Fruit fly (Drosophila melanogaster) whole organism, embryonic: ENCODE measurements around the gene Nazo.
A peak's percentile ranks its signal among the peaks of the same experiment; 100 is the strongest.

Source experiments
- CG13296 ChIP-seq: fragments of 200-800 bp; sonication (Bioruptor generic); optimal IDR thresholded peaks from 3 replicates; lab custom pipeline; 2018; ENCODE audit warnings: missing biosample characterization, mild to moderate bottlenecking, missing genetic modification characterization
- CG13775 ChIP-seq: fragments of 200-800 bp; sonication (Bioruptor generic); optimal IDR thresholded peaks from 3 replicates; lab custom pipeline; 2017; ENCODE audit warnings: missing biosample characterization, mild to moderate bottlenecking, missing genetic modification characterization
- CG14667 ChIP-seq: fragments of 200-800 bp; sonication (Bioruptor generic); IDR thresholded peaks from 2 replicates; pipeline ENCODE4 v1.3.6; 2022; ENCODE audit warnings: missing biosample characterization, missing genetic modification characterization
- CG15011 ChIP-seq: fragments of 200-800 bp; sonication (Bioruptor generic); optimal IDR thresholded peaks from 3 replicates; lab custom pipeline; 2018; ENCODE audit warnings: missing biosample characterization, mild to moderate bottlenecking, missing genetic modification characterization
- CG17829 ChIP-seq: fragments of 200-800 bp; optimal IDR thresholded peaks from 2 replicates; lab custom pipeline; 2019; ENCODE audit warnings: missing biosample characterization, mild to moderate bottlenecking, missing genetic modification characterization, moderate library complexity
- CG18476 ChIP-seq: fragments of 200-800 bp; sonication (Bioruptor generic); optimal IDR thresholded peaks from 2 replicates; lab custom pipeline; 2016; ENCODE audit warnings: missing biosample characterization, mild to moderate bottlenecking, missing genetic modification characterization
- CG34224 ChIP-seq: fragments of 200-800 bp; sonication (Bioruptor generic); IDR thresholded peaks from 3 replicates; pipeline ENCODE4 v1.3.6; 2022; ENCODE audit warnings: missing biosample characterization, missing genetic modification characterization; ENCODE audit not compliant: partially characterized antibody
- CG3995 ChIP-seq: fragments of 200-800 bp; sonication (Bioruptor generic); optimal IDR thresholded peaks from 3 replicates; lab custom pipeline; 2016; ENCODE audit warnings: missing biosample characterization, missing genetic modification characterization
- CG43689 ChIP-seq: fragments of 200-800 bp; sonication (Bioruptor generic); IDR thresholded peaks from 2 replicates; pipeline ENCODE4 v1.3.6; 2022; ENCODE audit warnings: missing biosample characterization, missing genetic modification characterization
- CG5245 ChIP-seq: fragments of 200-800 bp; sonication (Bioruptor generic); optimal IDR thresholded peaks from 3 replicates; lab custom pipeline; 2016; ENCODE audit warnings: missing biosample characterization, missing genetic modification characterization
- CG6654 ChIP-seq: fragments of 200-800 bp; sonication (Bioruptor generic); optimal IDR thresholded peaks from 2 replicates; lab custom pipeline; 2017; ENCODE audit warnings: missing biosample characterization, mild to moderate bottlenecking, missing genetic modification characterization
- CG6854 ChIP-seq: fragments of 200-800 bp; sonication (Bioruptor generic); optimal IDR thresholded peaks from 3 replicates; lab custom pipeline; 2017; ENCODE audit warnings: missing biosample characterization, mild to moderate bottlenecking, missing genetic modification characterization
- CG7357 ChIP-seq: fragments of 200-800 bp; sonication (Bioruptor generic); IDR thresholded peaks from 3 replicates; pipeline ENCODE4 v1.3.6; 2022; ENCODE audit warnings: missing biosample characterization, missing genetic modification characterization
- CG7928 ChIP-seq: fragments of 200-800 bp; sonication (Bioruptor generic); optimal IDR thresholded peaks from 2 replicates; lab custom pipeline; 2017; ENCODE audit warnings: missing biosample characterization, mild to moderate bottlenecking, missing genetic modification characterization
- CG7963 ChIP-seq: fragments of 200-800 bp; sonication (Bioruptor generic); IDR thresholded peaks from 3 replicates; pipeline ENCODE4 v1.3.6; 2022; ENCODE audit warnings: missing biosample characterization, missing genetic modification characterization; ENCODE audit not compliant: partially characterized antibody
- CG8765 ChIP-seq: fragments of 200-800 bp; sonication (Bioruptor generic); IDR thresholded peaks from 2 replicates; pipeline ENCODE4 v1.3.6; 2022; ENCODE audit warnings: missing biosample characterization, missing genetic modification characterization
- CG9437 ChIP-seq: fragments of 200-800 bp; sonication (Bioruptor generic); optimal IDR thresholded peaks from 2 replicates; lab custom pipeline; 2018; ENCODE audit warnings: missing biosample characterization, mild to moderate bottlenecking, missing genetic modification characterization
- CrebB ChIP-seq: fragments of 200-800 bp; sonication (Bioruptor generic); optimal IDR thresholded peaks from 3 replicates; lab custom pipeline; 2018; ENCODE audit warnings: missing biosample characterization, mild to moderate bottlenecking, missing genetic modification characterization
- E2f2 ChIP-seq: fragments of 200-800 bp; sonication (Bioruptor generic); IDR thresholded peaks from 2 replicates; pipeline ENCODE4 v1.3.6; 2022; ENCODE audit warnings: missing biosample characterization, missing genetic modification characterization
- HLH3B ChIP-seq: fragments of 200-800 bp; sonication (Bioruptor generic); IDR thresholded peaks from 2 replicates; pipeline ENCODE4 v1.3.6; 2022; ENCODE audit warnings: missing biosample characterization, missing genetic modification characterization
- Hr78 ChIP-seq, 2 experiments: fragments of 200-800 bp in 1 of 2; fragments of >200 bp in 1 of 2; sonication (Bioruptor generic) in 1 of 2; optimal IDR thresholded peaks; 2 replicates each; lab custom pipeline; 2017 to 2019; ENCODE audit warnings: missing biosample characterization in 2 of 2, missing genetic modification characterization in 2 of 2, mild to moderate bottlenecking in 1 of 2, moderate library complexity in 1 of 2
- MTF-1 ChIP-seq: fragments of 200-800 bp; sonication (Bioruptor generic); optimal IDR thresholded peaks from 2 replicates; lab custom pipeline; 2018; ENCODE audit warnings: missing biosample characterization, mild to moderate bottlenecking, missing genetic modification characterization, borderline replicate concordance
- Max ChIP-seq: fragments of 200-800 bp; sonication (Bioruptor generic); optimal IDR thresholded peaks from 2 replicates; lab custom pipeline; 2016; ENCODE audit warnings: missing biosample characterization, mild to moderate bottlenecking, missing genetic modification characterization
- Mes4 ChIP-seq: fragments of 200-800 bp; sonication (Bioruptor generic); optimal IDR thresholded peaks from 2 replicates; lab custom pipeline; 2016; ENCODE audit warnings: missing biosample characterization, missing genetic modification characterization
- Nf-YB ChIP-seq: fragments of 200-800 bp; sonication (Bioruptor generic); optimal IDR thresholded peaks from 3 replicates; lab custom pipeline; 2019; ENCODE audit warnings: missing biosample characterization, mild to moderate bottlenecking, missing genetic modification characterization, moderate library complexity
- Sox100B ChIP-seq: fragments of 200-800 bp; sonication (Bioruptor generic); optimal IDR thresholded peaks from 3 replicates; lab custom pipeline; 2018; ENCODE audit warnings: missing biosample characterization, mild to moderate bottlenecking, missing genetic modification characterization
- Sox102F ChIP-seq: fragments of 200-800 bp; sonication (Bioruptor generic); optimal IDR thresholded peaks from 2 replicates; lab custom pipeline; 2018; ENCODE audit warnings: missing biosample characterization, mild to moderate bottlenecking, missing genetic modification characterization, moderate library complexity
- ab ChIP-seq: fragments of 200-800 bp; sonication (Bioruptor generic); optimal IDR thresholded peaks from 2 replicates; lab custom pipeline; 2016; ENCODE audit warnings: missing biosample characterization, missing genetic modification characterization
- ac ChIP-seq: fragments of 200-800 bp; sonication (Bioruptor generic); optimal IDR thresholded peaks from 3 replicates; lab custom pipeline; 2017; ENCODE audit warnings: missing biosample characterization, mild to moderate bottlenecking, missing genetic modification characterization
- az2 ChIP-seq: fragments of 200-800 bp; sonication (Bioruptor generic); optimal IDR thresholded peaks from 3 replicates; lab custom pipeline; 2016; ENCODE audit warnings: missing biosample characterization, missing genetic modification characterization
- bowl ChIP-seq: fragments of 200-800 bp; sonication (Bioruptor generic); IDR thresholded peaks from 2 replicates; pipeline ENCODE4 v1.3.6; 2022; ENCODE audit warnings: missing biosample characterization, missing genetic modification characterization
- bsh ChIP-seq, 2 experiments: fragments of 200-800 bp; sonication (Bioruptor generic); optimal IDR thresholded peaks; 2 replicates each; lab custom pipeline; 2017 to 2018; ENCODE audit warnings: mild to moderate bottlenecking in 2 of 2, missing biosample characterization in 2 of 2, missing genetic modification characterization in 2 of 2, moderate library complexity in 1 of 2
- gcm2 ChIP-seq: fragments of 200-800 bp; sonication (Bioruptor generic); optimal IDR thresholded peaks from 2 replicates; lab custom pipeline; 2016; ENCODE audit warnings: missing biosample characterization, missing genetic modification characterization
- gem ChIP-seq: fragments of 200-800 bp; sonication (Bioruptor generic); optimal IDR thresholded peaks from 2 replicates; lab custom pipeline; 2019; ENCODE audit warnings: missing biosample characterization, mild to moderate bottlenecking, missing genetic modification characterization, moderate library complexity
- grau ChIP-seq: fragments of 200-800 bp; optimal IDR thresholded peaks from 3 replicates; lab custom pipeline; 2019; ENCODE audit warnings: missing biosample characterization, mild to moderate bottlenecking, missing genetic modification characterization, moderate library complexity
- hb ChIP-seq: fragments of 200-800 bp; sonication (Bioruptor generic); IDR thresholded peaks from 3 replicates; pipeline ENCODE4 v1.3.6; 2022; ENCODE audit warnings: missing biosample characterization, missing genetic modification characterization; ENCODE audit not compliant: partially characterized antibody
- jigr1 ChIP-seq: fragments of 200-800 bp; sonication (Bioruptor generic); IDR thresholded peaks from 3 replicates; pipeline ENCODE4 v1.3.6; 2022; ENCODE audit warnings: missing biosample characterization, missing genetic modification characterization
- ken ChIP-seq: fragments of 200-800 bp; sonication (Bioruptor generic); IDR thresholded peaks from 3 replicates; pipeline ENCODE4 v1.3.6; 2022; ENCODE audit warnings: missing biosample characterization, missing genetic modification characterization
- kni ChIP-seq: fragments of 200-800 bp; sonication (Bioruptor generic); optimal IDR thresholded peaks from 3 replicates; lab custom pipeline; 2017; ENCODE audit warnings: mild to moderate bottlenecking, missing biosample characterization, missing genetic modification reagents, missing genetic modification characterization
- lola ChIP-seq, 3 experiments: fragments of >200 bp in 2 of 3; fragments of 200-800 bp in 1 of 3; sonication (Bioruptor generic) in 1 of 3; optimal IDR thresholded peaks; 2 replicates each; lab custom pipeline; 2017 to 2019; ENCODE audit warnings: missing biosample characterization in 3 of 3, missing genetic modification characterization in 3 of 3, mild to moderate bottlenecking in 1 of 3, moderate library complexity in 1 of 3
- org-1 ChIP-seq: fragments of 200-800 bp; sonication (Bioruptor generic); optimal IDR thresholded peaks from 2 replicates; lab custom pipeline; 2017; ENCODE audit warnings: missing biosample characterization, missing genetic modification characterization
- pita ChIP-seq: fragments of 200-800 bp; sonication (Bioruptor generic); optimal IDR thresholded peaks from 2 replicates; lab custom pipeline; 2017; ENCODE audit warnings: missing biosample characterization, mild to moderate bottlenecking, missing genetic modification characterization
- pzg ChIP-seq: fragments of 200-800 bp; sonication (Bioruptor generic); optimal IDR thresholded peaks from 3 replicates; lab custom pipeline; 2018; ENCODE audit warnings: missing biosample characterization, mild to moderate bottlenecking, missing genetic modification characterization, moderate library complexity
- run ChIP-seq: fragments of 200-800 bp; sonication (Bioruptor generic); optimal IDR thresholded peaks from 3 replicates; lab custom pipeline; 2018; ENCODE audit warnings: missing biosample characterization, mild to moderate bottlenecking, missing genetic modification characterization
- slou ChIP-seq: fragments of 200-800 bp; sonication (Bioruptor generic); optimal IDR thresholded peaks from 3 replicates; lab custom pipeline; 2016; ENCODE audit warnings: missing biosample characterization, missing genetic modification characterization
- so ChIP-seq: fragments of 200-800 bp; sonication (Bioruptor generic); IDR thresholded peaks from 3 replicates; pipeline ENCODE4 v1.3.6; 2022; ENCODE audit warnings: missing biosample characterization, missing genetic modification characterization
- tll ChIP-seq, 2 experiments: fragments of 200-800 bp in 1 of 2; fragments of >200 bp in 1 of 2; sonication (Bioruptor generic) in 1 of 2; optimal IDR thresholded peaks; 2 replicates each; lab custom pipeline; 2017 to 2019; ENCODE audit warnings: missing biosample characterization in 2 of 2, missing genetic modification characterization in 2 of 2, mild to moderate bottlenecking in 1 of 2, moderate library complexity in 1 of 2
- yki ChIP-seq: fragments of >200 bp; optimal IDR thresholded peaks from 3 replicates; lab custom pipeline; 2018

The Nazo gene

DNA sequence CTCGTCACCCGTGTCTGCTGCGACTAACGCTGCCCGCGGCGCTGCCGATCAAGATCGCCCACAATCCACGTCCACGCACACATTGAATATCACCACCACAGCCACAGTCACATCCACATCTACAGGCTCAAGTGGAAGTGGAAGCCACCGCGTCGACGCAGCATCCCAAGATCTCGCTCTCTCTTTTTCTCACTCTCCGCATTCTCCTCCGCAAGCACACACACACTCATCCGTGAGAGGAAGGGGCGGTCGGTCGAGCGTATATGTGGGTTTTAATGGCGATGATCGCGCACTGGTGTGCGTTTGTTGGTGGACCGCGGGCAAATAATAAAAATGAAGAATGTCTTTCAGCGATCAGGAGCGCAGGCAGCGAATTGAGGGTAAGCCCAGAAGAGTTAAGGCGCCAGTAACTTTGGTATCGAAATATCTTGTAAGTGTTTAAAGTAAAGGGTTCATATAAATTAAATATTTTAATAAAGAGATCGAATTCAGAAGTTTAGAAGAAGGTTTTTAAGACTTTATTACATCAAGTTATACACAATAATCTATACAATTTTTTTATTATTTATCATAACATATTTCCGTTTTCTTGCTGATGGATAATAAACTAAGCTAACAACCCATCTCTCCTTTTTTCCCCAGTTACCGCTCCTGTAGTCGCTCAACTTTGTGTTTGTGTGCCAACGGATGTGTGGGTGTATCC lies 46.2 kb downstream of the Nazo start, which contains the start of gene Poxm (continued):
- no peak for TF ChIP-seq CrebB (tag; lab: Kevin White, UChicago)
- TF ChIP-seq yki (lab: Kevin White, UChicago) = peak; percentile 49
- no peak for TF ChIP-seq pita (GFP tag; lab: Kevin White, UChicago)
- peak; percentile 23 for TF ChIP-seq CG7928 (GFP tag; lab: Kevin White, UChicago)
- TF ChIP-seq CG17829 (tag; lab: Kevin White, UChicago) = peak; percentile 96
- no peak for TF ChIP-seq Mes4 (GFP tag; lab: Kevin White, UChicago)
- TF ChIP-seq run = peak; percentile 77
- TF ChIP-seq ken = peak; percentile 54; the same call in 2 of the 3 replicates
- TF ChIP-seq CG18476 (GFP tag; lab: Kevin White, UChicago) = peak; percentile 81
- TF ChIP-seq MTF-1 = no peak
- peak; percentile 96 for TF ChIP-seq Sox100B (GFP tag; lab: Kevin White, UChicago)
- peak in 1 of 2 experiments; percentile 83 for TF ChIP-seq Hr78 (GFP tag; optimal IDR thresholded peaks at IDR 0.05; lab: Kevin White, UChicago)
- peak; percentile 87 for TF ChIP-seq CG7357 (GFP tag; lab: Robert Waterston, UW)
- peak; percentile 26; the same call in 1 of the 2 replicates for TF ChIP-seq CG43689 (GFP tag; lab: Robert Waterston, UW)
- peak; percentile 82 for TF ChIP-seq HLH3B
- TF ChIP-seq CG6654 = peak; percentile 78
- TF ChIP-seq org-1 (GFP tag; lab: Kevin White, UChicago) = peak; percentile 87
- peak; percentile 70 for TF ChIP-seq CG6854
- peak; percentile 80 for TF ChIP-seq CG13296
- peak; percentile 97 for TF ChIP-seq gem
- TF ChIP-seq kni (GFP tag; lab: Kevin White, UChicago) = peak; percentile 52
- TF ChIP-seq grau = peak; percentile 93
- peak; percentile 86; the same call in 2 of the 3 replicates for TF ChIP-seq jigr1
- TF ChIP-seq bsh (GFP tag; optimal IDR thresholded peaks at IDR 0.05; lab: Kevin White, UChicago) = peak; percentile 91 to 93
- no peak for TF ChIP-seq CG7963 (GFP tag; lab: Robert Waterston, UW)
- TF ChIP-seq CG5245 (GFP tag; lab: Kevin White, UChicago) = peak; percentile 87
- peak; percentile 61 for TF ChIP-seq gcm2 (GFP tag; lab: Kevin White, UChicago)
- TF ChIP-seq CG14667 (GFP tag; lab: Robert Waterston, UW) = peak; percentile 90; the same call in 1 of the 2 replicates
- TF ChIP-seq ab (GFP tag; lab: Kevin White, UChicago) = no peak
- no peak for TF ChIP-seq hb (GFP tag; lab: Robert Waterston, UW)
- peak in 2 of 3 experiments; percentile 56 to 96 for TF ChIP-seq lola (GFP tag; optimal IDR thresholded peaks at IDR 0.05; lab: Kevin White, UChicago)
- TF ChIP-seq Max (GFP tag; lab: Kevin White, UChicago) = peak; percentile 78
- peak; percentile 92 for TF ChIP-seq az2
- no peak for TF ChIP-seq pzg (GFP tag; lab: Kevin White, UChicago)
- peak; percentile 53; the same call in 1 of the 2 replicates for TF ChIP-seq E2f2 (GFP tag; lab: Robert Waterston, UW)
- TF ChIP-seq so (GFP tag; lab: Robert Waterston, UW) = peak; percentile 64; the same call in 1 of the 3 replicates
- no peak for TF ChIP-seq tll (GFP tag; optimal IDR thresholded peaks at IDR 0.05; lab: Kevin White, UChicago)
- TF ChIP-seq Nf-YB (GFP tag; lab: Kevin White, UChicago) = peak; percentile 94
- TF ChIP-seq CG13775 = peak; percentile 87
- TF ChIP-seq slou = peak; percentile 61
- 0 out of 3 replicates have a peak, but pooled peaks have one; percentile 27 for TF ChIP-seq CG34224 (GFP tag; lab: Robert Waterston, UW)
- peak; percentile 86 for TF ChIP-seq CG9437 (GFP tag; lab: Kevin White, UChicago)
- TF ChIP-seq ac (GFP tag; lab: Kevin White, UChicago) = peak; percentile 75
- TF ChIP-seq CG3995 = no peak
- TF ChIP-seq CG15011 (GFP tag; lab: Kevin White, UChicago) = peak; percentile 84
- no peak for TF ChIP-seq bowl (GFP tag; lab: Robert Waterston, UW)
- peak; percentile 90 for TF ChIP-seq Sox102F
- TF ChIP-seq CG8765 (GFP tag; lab: Robert Waterston, UW) = peak; percentile 82
